5 worm cellular contexts compared by ENCODE assay signal in genomic region chrV:8195889-8196418, ce11.
TF ChIP-seq lines count a peak whose summit lies in the region.

F20D6.10 (minus strand) TSS chrV:8195939.

TF ChIP-seq in whole organism, L1 larva, 84 proteins besides CTCF, POLR2A, EP300 and RAD21:
- TF ChIP-seq lsy-2 (tag; optimal IDR thresholded peaks at IDR 0.05; lab: Kevin White, UChicago) (peak; percentile 30 to 44), lin-14 (GFP tag; optimal IDR thresholded peaks at IDR 0.05; lab: Kevin White, UChicago) (peak; percentile 59), rnt-1 (tag; optimal IDR thresholded peaks at IDR 0.05; lab: Kevin White, UChicago) (peak; percentile 78), nhr-71 (tag; optimal IDR thresholded peaks at IDR 0.05; lab: Kevin White, UChicago) (peak; percentile 71), nhr-12 (tag; optimal IDR thresholded peaks at IDR 0.05; lab: Kevin White, UChicago) (no peak), unc-130 (tag; optimal IDR thresholded peaks at IDR 0.05; lab: Kevin White, UChicago) (peak; percentile 19), efl-1 (optimal IDR thresholded peaks at IDR 0.05; lab: Kevin White, UChicago) (peak in 1 of 2 experiments; percentile 5), efl-1 (GFP tag; optimal IDR thresholded peaks at IDR 0.05 in 1 of 2; lab: Kevin White, UChicago) (peak in 1 of 2 experiments; percentile 20), nhr-20 (tag; optimal IDR thresholded peaks at IDR 0.05; lab: Kevin White, UChicago) (peak; percentile 12), snu-23 (GFP tag; optimal IDR thresholded peaks at IDR 0.05; lab: Kevin White, UChicago) (peak; percentile 22), snpc-4 (tag; optimal IDR thresholded peaks at IDR 0.05; lab: Kevin White, UChicago) (no peak)
TF ChIP-seq in whole organism, L1 larva: peak in this region for 8.

TF ChIP-seq in whole organism, L2 larva, 48 proteins besides CTCF, POLR2A, EP300 and RAD21:
- TF ChIP-seq nhr-12 (tag; optimal IDR thresholded peaks at IDR 0.05; lab: Kevin White, UChicago) (no peak), nhr-129 (tag; optimal IDR thresholded peaks at IDR 0.05; lab: Kevin White, UChicago) (peak; percentile 56), sma-9 (GFP tag; optimal IDR thresholded peaks at IDR 0.05; lab: Kevin White, UChicago) (peak; percentile 30), sma-9 (tag; optimal IDR thresholded peaks at IDR 0.05; lab: Kevin White, UChicago) (no peak), ceh-82 (tag; optimal IDR thresholded peaks at IDR 0.05; lab: Kevin White, UChicago) (no peak), F13H6.1 (tag; optimal IDR thresholded peaks at IDR 0.05; lab: Kevin White, UChicago) (peak; percentile 54), unc-39 (tag; optimal IDR thresholded peaks at IDR 0.05; lab: Kevin White, UChicago) (no peak), lsy-2 (tag; optimal IDR thresholded peaks at IDR 0.05; lab: Kevin White, UChicago) (peak in 1 of 2 experiments; percentile 27), mdl-1 (tag; optimal IDR thresholded peaks at IDR 0.05; lab: Kevin White, UChicago) (no peak)

TF ChIP-seq in whole organism, L4 larva, 104 proteins besides CTCF, POLR2A, EP300 and RAD21:
- TF ChIP-seq zfp-2 (tag; optimal IDR thresholded peaks at IDR 0.05; lab: Kevin White, UChicago) (no peak), daf-16 (GFP tag; optimal IDR thresholded peaks at IDR 0.05; lab: Kevin White, UChicago) (peak in 1 of 2 experiments; percentile 55), daf-16 (tag; optimal IDR thresholded peaks at IDR 0.05; lab: Kevin White, UChicago) (no peak), unc-62 (GFP tag; optimal IDR thresholded peaks at IDR 0.05 in 1 of 2; lab: Kevin White, UChicago) (peak in 1 of 2 experiments; percentile 33), unc-62 (tag; optimal IDR thresholded peaks at IDR 0.05; lab: Kevin White, UChicago) (no peak), lin-1 (GFP tag; IDR thresholded peaks at IDR 0.05; lab: Robert Waterston, UW) (no peak), nhr-11 (tag; optimal IDR thresholded peaks at IDR 0.05; lab: Kevin White, UChicago) (peak; percentile 34), cey-2 (tag; optimal IDR thresholded peaks at IDR 0.05; lab: Kevin White, UChicago; ENCODE audit: borderline replicate concordance, insufficient read depth) (no peak), aha-1 (tag; lab: Kevin White, UChicago) (peak; percentile 58), hlh-30 (tag; optimal IDR thresholded peaks at IDR 0.05; lab: Kevin White, UChicago; ENCODE audit: insufficient read depth) (peak; percentile 41), mes-2 (tag; optimal IDR thresholded peaks at IDR 0.05; lab: Kevin White, UChicago; ENCODE audit: poor library complexity, severe bottlenecking) (no peak), nhr-77 (tag; optimal IDR thresholded peaks at IDR 0.05; lab: Kevin White, UChicago) (no peak), lsy-2 (tag; optimal IDR thresholded peaks at IDR 0.05; lab: Kevin White, UChicago) (no peak)

TF ChIP-seq in whole organism, late embryonic, 69 proteins besides CTCF, POLR2A, EP300 and RAD21:
- TF ChIP-seq hlh-30 (tag; optimal IDR thresholded peaks at IDR 0.05; lab: Kevin White, UChicago; ENCODE audit: insufficient read depth): peak; percentile 85
- TF ChIP-seq F13H6.1 (tag; optimal IDR thresholded peaks at IDR 0.05; lab: Kevin White, UChicago): no peak
- TF ChIP-seq ceh-19 (GFP tag; optimal IDR thresholded peaks at IDR 0.05; lab: Kevin White, UChicago): no peak
- no peak for TF ChIP-seq unc-86 (tag; optimal IDR thresholded peaks at IDR 0.05; lab: Kevin White, UChicago)
- no peak for TF ChIP-seq syd-9 (tag; optimal IDR thresholded peaks at IDR 0.05; lab: Kevin White, UChicago)
- TF ChIP-seq lin-11 (tag; optimal IDR thresholded peaks at IDR 0.05; lab: Kevin White, UChicago): no peak
- no peak for TF ChIP-seq unc-42 (tag; optimal IDR thresholded peaks at IDR 0.05; lab: Kevin White, UChicago)
- TF ChIP-seq npax-4 (tag; optimal IDR thresholded peaks at IDR 0.05; lab: Kevin White, UChicago): no peak
- peak; percentile 71 for TF ChIP-seq ceh-18 (tag; optimal IDR thresholded peaks at IDR 0.05; lab: Kevin White, UChicago)
- peak; percentile 10 for TF ChIP-seq nfya-1 (tag; optimal IDR thresholded peaks at IDR 0.05; lab: Kevin White, UChicago)
- TF ChIP-seq lim-6 (tag; optimal IDR thresholded peaks at IDR 0.05; lab: Kevin White, UChicago): no peak
- no peak for TF ChIP-seq pqm-1 (tag; optimal IDR thresholded peaks at IDR 0.05; lab: Kevin White, UChicago)
- no peak for TF ChIP-seq che-1 (tag; optimal IDR thresholded peaks at IDR 0.05; lab: Kevin White, UChicago)
- TF ChIP-seq unc-55 (GFP tag; optimal IDR thresholded peaks at IDR 0.05; lab: Kevin White, UChicago): peak; percentile 82
- TF ChIP-seq dve-1 (tag; optimal IDR thresholded peaks at IDR 0.05; lab: Kevin White, UChicago): no peak

TF ChIP-seq in whole organism, mixed stage, embryonic, 35 proteins besides CTCF, POLR2A, EP300 and RAD21:
- TF ChIP-seq hlh-1 (tag; optimal IDR thresholded peaks at IDR 0.05; lab: Kevin White, UChicago): peak; percentile 91
- TF ChIP-seq unc-62 (GFP tag; optimal IDR thresholded peaks at IDR 0.05; lab: Kevin White, UChicago): peak; percentile 77
- TF ChIP-seq unc-39 (tag; optimal IDR thresholded peaks at IDR 0.05; lab: Kevin White, UChicago): no peak
- peak; percentile 62 for TF ChIP-seq unc-120 (tag; optimal IDR thresholded peaks at IDR 0.05; lab: Kevin White, UChicago; ENCODE audit: poor library complexity, severe bottlenecking)

Comparison
In these comparisons a context has a peak if more than half of its experiments do, and no peak if none do; other contexts are left out.
1. Of the 29 proteins assayed by ChIP-seq in both whole organism, L4 larva and whole organism, L1 larva: peak only in whole organism, L4 larva: aha-1 and nhr-11; only in whole organism, L1 larva: lsy-2 and unc-130; in both: none; in neither: 24; mixed calls (peak in some experiments, not most) for 1.